Worm (Caenorhabditis elegans): ENCODE measurements around the gene Y58A7A.5.

The Y58A7A.5 gene

ce11 chrV:5119109-5119508 is 32.3 kb upstream of the Y58A7A.5 start, which contains the start of gene C04F5.9:
Gene C04F5.9, minus strand, starts transcription at chrV:5119209.
- TF ChIP-seq ztf-11 (tag; optimal IDR thresholded peaks at IDR 0.05), result no peak
- TF ChIP-seq nhr-12 (tag; optimal IDR thresholded peaks at IDR 0.05), result no peak
- no peak for TF ChIP-seq ceh-43 (GFP tag; optimal IDR thresholded peaks at IDR 0.05)
- TF ChIP-seq bed-3 (GFP tag; optimal IDR thresholded peaks at IDR 0.05), result no peak
- TF ChIP-seq drap-1 (GFP tag; optimal IDR thresholded peaks at IDR 0.05), result no peak
- TF ChIP-seq lsy-2 (tag; optimal IDR thresholded peaks at IDR 0.05), result no peak
- no peak for TF ChIP-seq unc-120 (tag; optimal IDR thresholded peaks at IDR 0.05; ENCODE audit: poor library complexity, severe bottlenecking)
- TF ChIP-seq pha-4 (tag; optimal IDR thresholded peaks at IDR 0.05), result no peak
- TF ChIP-seq ham-2 (GFP tag; optimal IDR thresholded peaks at IDR 0.05), result no peak
- no peak for TF ChIP-seq nhr-28 (tag; optimal IDR thresholded peaks at IDR 0.05)
- no peak for TF ChIP-seq tbx-8 (GFP tag; optimal IDR thresholded peaks at IDR 0.05)
- TF ChIP-seq nhr-237 (tag; optimal IDR thresholded peaks at IDR 0.05), result no peak
- no peak for TF ChIP-seq flh-1 (GFP tag; optimal IDR thresholded peaks at IDR 0.05)

DNA sequence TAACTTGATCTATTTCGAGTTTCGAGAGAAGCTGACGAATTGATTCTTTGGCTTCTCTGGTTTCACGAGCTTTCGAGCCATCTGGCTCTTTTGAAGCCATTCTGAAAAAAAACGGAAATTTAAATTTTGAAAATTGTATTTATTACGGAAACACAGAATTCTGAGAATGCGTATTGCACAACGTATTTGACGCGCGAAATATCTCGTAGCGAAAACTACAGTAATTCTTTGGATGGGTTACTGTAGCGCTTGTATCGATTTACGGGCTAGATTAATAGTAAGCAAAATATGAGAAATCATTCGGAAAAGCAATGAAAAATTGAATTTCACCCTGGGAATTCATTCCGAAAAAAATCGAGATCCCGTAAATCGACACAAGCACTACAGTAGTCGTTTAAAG is 26.9 kb upstream of the Y58A7A.5 start, which contains the start of gene C04F5.8:
TSS of gene C04F5.8 (minus strand) at position 101 of the 400 bp plus-strand sequence.
- TF ChIP-seq unc-62 (GFP tag; optimal IDR thresholded peaks at IDR 0.05), result no peak
- TF ChIP-seq elt-1 (tag; optimal IDR thresholded peaks at IDR 0.05; ENCODE audit: borderline replicate concordance, insufficient read depth), result no peak
- TF ChIP-seq snpc-4 (tag; optimal IDR thresholded peaks at IDR 0.05), result no peak
- TF ChIP-seq nhr-28 (tag; optimal IDR thresholded peaks at IDR 0.05), result no peak
- no peak for TF ChIP-seq nhr-12 (tag; optimal IDR thresholded peaks at IDR 0.05)
- TF ChIP-seq sptf-1 (tag; optimal IDR thresholded peaks at IDR 0.05), result no peak
- no peak for TF ChIP-seq unc-39 (tag; optimal IDR thresholded peaks at IDR 0.05)
- no peak for TF ChIP-seq blmp-1 (tag; optimal IDR thresholded peaks at IDR 0.05)
- no peak for TF ChIP-seq ces-1 (GFP tag; optimal IDR thresholded peaks at IDR 0.05)
- no peak for TF ChIP-seq tbx-8 (GFP tag; optimal IDR thresholded peaks at IDR 0.05)

- TF ChIP-seq bed-3 (GFP tag; optimal IDR thresholded peaks at IDR 0.05), result no peak
- no peak for TF ChIP-seq tbx-8 (GFP tag; optimal IDR thresholded peaks at IDR 0.05)
- TF ChIP-seq sem-2 (GFP tag; optimal IDR thresholded peaks at IDR 0.05), result no peak
- TF ChIP-seq unc-120 (tag; optimal IDR thresholded peaks at IDR 0.05; ENCODE audit: poor library complexity, severe bottlenecking), result no peak
These were observed 23.9 kb upstream of the Y58A7A.5 start, which contains the start of gene ugt-63 for ce11 chrV:5110684-5111083. Gene ugt-63, minus strand, starts transcription at chrV:5110772.

DNA sequence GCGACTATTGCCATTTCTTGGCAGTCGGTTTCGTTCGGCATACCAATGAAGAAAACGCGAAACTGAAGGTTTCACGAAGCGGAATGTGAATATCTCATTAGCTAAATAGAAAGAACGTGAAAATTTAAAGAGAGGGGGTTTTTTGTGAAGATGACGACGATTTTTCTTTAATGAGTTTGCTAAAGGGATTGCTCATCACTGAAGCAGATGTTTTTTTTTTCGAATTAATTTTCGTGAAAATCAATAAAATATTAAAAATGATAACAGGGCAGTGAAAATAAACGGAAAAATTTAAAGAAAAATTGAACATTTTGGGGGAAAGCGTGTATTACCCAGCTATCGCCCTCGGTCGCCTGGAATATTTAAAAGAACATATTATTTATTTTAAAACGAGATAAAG is 21.0 kb upstream of the Y58A7A.5 start, which contains the start of gene srab-3:
TSS of gene srab-3 (minus strand) at position 101 of the 400 bp plus-strand sequence.
- no peak for TF ChIP-seq snpc-4 (tag; optimal IDR thresholded peaks at IDR 0.05)
- TF ChIP-seq sem-2 (GFP tag; optimal IDR thresholded peaks at IDR 0.05), result no peak
- no peak for TF ChIP-seq flh-1 (GFP tag; optimal IDR thresholded peaks at IDR 0.05)
- TF ChIP-seq sptf-1 (tag; optimal IDR thresholded peaks at IDR 0.05), result no peak
- TF ChIP-seq unc-62 (GFP tag; optimal IDR thresholded peaks at IDR 0.05), result no peak

ce11 chrV:5104934-5105333 is 18.2 kb upstream of the Y58A7A.5 start, which contains the start of gene srab-2:
Gene srab-2, minus strand, starts transcription at chrV:5105034.
- TF ChIP-seq drap-1 (GFP tag; optimal IDR thresholded peaks at IDR 0.05) (no peak), sptf-1 (tag; optimal IDR thresholded peaks at IDR 0.05) (no peak), M03D4.4 (tag; optimal IDR thresholded peaks at IDR 0.05) (no peak), cnd-1 (tag; optimal IDR thresholded peaks at IDR 0.05) (no peak), unc-120 (tag; optimal IDR thresholded peaks at IDR 0.05; ENCODE audit: poor library complexity, severe bottlenecking) (no peak), mep-1 (tag; optimal IDR thresholded peaks at IDR 0.05) (no peak), tbx-8 (GFP tag; optimal IDR thresholded peaks at IDR 0.05) (no peak), mls-2 (tag; optimal IDR thresholded peaks at IDR 0.05) (no peak), ceh-43 (GFP tag; optimal IDR thresholded peaks at IDR 0.05) (no peak)

DNA sequence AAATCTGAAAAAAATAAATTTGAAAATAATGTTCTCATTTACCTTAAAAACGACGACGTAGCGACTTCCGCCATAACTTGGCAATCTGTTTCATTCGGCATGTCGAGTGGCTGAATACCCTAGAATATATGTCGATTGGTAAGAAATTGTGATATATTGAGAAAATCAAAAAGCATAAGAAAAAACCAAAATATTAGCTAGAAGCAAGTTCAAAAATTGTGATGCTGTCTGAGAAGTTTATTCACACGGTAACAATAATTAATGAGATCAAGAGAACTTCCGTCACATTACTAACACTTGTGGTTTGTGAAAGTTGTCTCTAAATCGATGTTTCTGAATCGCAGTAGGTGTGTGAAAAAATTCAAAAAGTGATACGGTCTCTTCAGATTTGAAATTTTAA is 15.2 kb upstream of the Y58A7A.5 start, which contains the start of gene srab-1:
TSS of gene srab-1 (minus strand) at position 101 of the 400 bp plus-strand sequence.
- TF ChIP-seq ztf-11 (tag; optimal IDR thresholded peaks at IDR 0.05) (no peak), ceh-83 (GFP tag; optimal IDR thresholded peaks at IDR 0.05) (no peak), lsy-2 (tag; optimal IDR thresholded peaks at IDR 0.05) (no peak), nhr-12 (tag; optimal IDR thresholded peaks at IDR 0.05) (no peak), drap-1 (GFP tag; optimal IDR thresholded peaks at IDR 0.05) (no peak), nhr-237 (tag; optimal IDR thresholded peaks at IDR 0.05) (no peak), unc-120 (tag; optimal IDR thresholded peaks at IDR 0.05; ENCODE audit: poor library complexity, severe bottlenecking) (no peak), elt-1 (tag; optimal IDR thresholded peaks at IDR 0.05; ENCODE audit: borderline replicate concordance, insufficient read depth) (no peak), lin-32 (GFP tag; optimal IDR thresholded peaks at IDR 0.05) (no peak), cnd-1 (tag; optimal IDR thresholded peaks at IDR 0.05) (no peak)

All from whole organism, mixed stage, embryonic.